Worm (Caenorhabditis elegans): ENCODE measurements around the gene Y66D12A.1.

The Y66D12A.1 gene

DNA sequence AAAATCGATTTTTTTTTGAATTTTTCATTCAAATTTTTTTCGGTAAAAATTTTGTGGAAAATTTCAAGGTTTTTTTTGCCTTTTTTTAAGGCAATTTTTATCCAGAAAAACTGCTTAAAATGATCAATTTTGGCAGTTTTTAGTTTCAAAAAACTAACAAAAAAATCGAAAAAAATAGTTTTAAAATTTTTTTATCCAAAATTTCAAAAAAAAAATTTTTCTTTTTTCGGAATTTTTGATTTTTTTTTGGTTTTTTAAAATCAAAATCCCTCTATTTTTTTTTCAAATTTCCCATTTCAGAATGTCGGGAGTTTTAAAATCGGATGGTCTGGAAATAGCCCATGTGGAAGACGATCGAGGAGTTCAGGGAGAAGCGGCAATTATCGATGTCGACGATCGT is 34.0 kb upstream of the Y66D12A.1 start, which contains the start of gene Y66D12A.8:
Gene Y66D12A.8, plus strand, starts transcription at position 301 of the 400 bp plus-strand sequence.
- TF ChIP-seq B0310.2 (tag; optimal IDR thresholded peaks at IDR 0.05) (no peak), ama-1 (optimal IDR thresholded peaks at IDR 0.05) (peak; percentile 36)

DNA sequence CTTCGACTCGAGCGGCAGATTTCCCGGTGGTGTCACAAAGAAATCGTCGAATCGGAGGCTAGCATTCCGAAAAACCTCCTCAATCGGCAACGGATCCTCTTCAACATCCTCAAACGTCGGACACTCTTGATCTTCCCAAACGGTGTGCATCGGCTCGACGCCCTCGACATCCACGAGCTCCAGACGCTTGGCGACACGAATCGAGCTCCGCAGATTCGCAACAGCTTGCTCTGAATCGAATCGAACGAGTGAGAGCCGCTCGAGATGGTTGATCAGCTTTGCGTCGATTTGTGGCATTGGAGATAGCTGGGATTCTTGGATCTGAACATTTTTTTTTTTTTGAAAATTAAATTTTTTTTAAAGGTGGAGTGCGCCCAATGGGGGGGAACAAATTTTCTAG is 28.6 kb upstream of the Y66D12A.1 start:
- TF ChIP-seq hmg-4 (GFP tag; optimal IDR thresholded peaks at IDR 0.05) (no peak), tbx-11 (GFP tag; IDR thresholded peaks at IDR 0.05) (no peak), pes-1 (GFP tag; IDR thresholded peaks at IDR 0.05) (no peak), tbx-37 (GFP tag; conservative IDR thresholded peaks at IDR 0.05) (no peak), B0310.2 (tag; optimal IDR thresholded peaks at IDR 0.05) (no peak), F13C5.2 (tag; optimal IDR thresholded peaks at IDR 0.05) (no peak), hmbx-1 (tag; optimal IDR thresholded peaks at IDR 0.05) (no peak), aly-1 (tag; optimal IDR thresholded peaks at IDR 0.05) (no peak), ceh-13 (GFP tag; optimal IDR thresholded peaks at IDR 0.05) (no peak), ets-7 (tag; optimal IDR thresholded peaks at IDR 0.05) (no peak), tra-4 (tag; optimal IDR thresholded peaks at IDR 0.05) (no peak), scrt-1 (GFP tag; IDR thresholded peaks at IDR 0.05) (no peak), hnd-1 (tag; optimal IDR thresholded peaks at IDR 0.05) (no peak), sea-1 (GFP tag; conservative IDR thresholded peaks at IDR 0.05) (no peak), flt-1 (GFP tag; IDR thresholded peaks at IDR 0.05) (no peak), ceh-36 (tag; optimal IDR thresholded peaks at IDR 0.05) (no peak), ama-1 (optimal IDR thresholded peaks at IDR 0.05) (no peak)

DNA sequence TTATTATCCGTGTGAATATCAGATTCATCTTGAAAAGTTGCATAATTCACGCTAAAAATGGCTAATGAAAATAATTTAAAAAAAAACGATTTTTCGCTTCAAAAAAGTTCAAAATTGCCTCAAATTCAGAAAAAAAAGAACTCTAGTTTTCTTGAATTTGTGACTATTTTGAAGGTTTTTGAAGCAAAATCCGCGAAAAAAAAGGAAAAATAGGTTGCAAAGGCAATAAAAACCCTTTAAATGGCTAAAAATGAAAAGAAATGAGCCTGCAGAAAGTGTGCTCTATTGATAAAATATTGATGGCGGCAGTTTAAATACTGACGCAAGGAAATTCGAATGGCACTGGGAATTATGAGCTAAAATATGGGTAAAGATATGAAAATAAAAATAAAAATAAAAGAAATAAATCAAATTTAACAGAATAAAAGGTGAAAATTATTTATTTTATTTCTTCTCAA is 27.5 kb upstream of the Y66D12A.1 start, which contains the start of gene Y66D12A.7:
Gene Y66D12A.7, minus strand, starts transcription at position 51 of the 458 bp plus-strand sequence.
- TF ChIP-seq tbx-37 (GFP tag; conservative IDR thresholded peaks at IDR 0.05) (no peak), F13C5.2 (tag; optimal IDR thresholded peaks at IDR 0.05) (no peak), ets-7 (tag; optimal IDR thresholded peaks at IDR 0.05) (no peak), scrt-1 (GFP tag; IDR thresholded peaks at IDR 0.05) (no peak), flt-1 (GFP tag; IDR thresholded peaks at IDR 0.05) (no peak)

DNA sequence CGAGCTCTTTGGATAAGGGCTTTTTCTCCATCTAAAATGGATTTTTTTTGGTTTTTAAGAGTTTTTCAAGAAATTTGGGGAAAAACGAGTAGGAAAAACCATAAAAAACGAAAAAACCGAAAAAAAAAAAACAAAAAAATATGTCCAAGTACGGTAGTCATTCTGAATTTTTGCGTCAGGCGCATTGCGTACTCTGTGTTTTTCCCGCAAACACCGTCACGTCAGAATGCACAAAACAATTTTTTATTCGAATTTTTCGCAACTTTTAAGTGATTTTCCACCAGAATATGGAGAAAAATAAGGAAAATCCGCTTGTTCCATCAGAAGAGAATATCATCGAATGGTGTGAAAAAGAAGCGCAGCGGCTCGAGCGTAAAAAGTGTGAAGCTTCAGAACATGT is 26.6 kb upstream of the Y66D12A.1 start, which contains the start of the genes Y66D12A.6 and ceh-92:
Gene Y66D12A.6, minus strand, starts transcription at position 31 of the 400 bp plus-strand sequence.
Gene ceh-92, plus strand, starts transcription at position 229 of the 400 bp plus-strand sequence.
- TF ChIP-seq ceh-13 (GFP tag; optimal IDR thresholded peaks at IDR 0.05) (no peak), hnd-1 (tag; optimal IDR thresholded peaks at IDR 0.05) (no peak), aly-1 (tag; optimal IDR thresholded peaks at IDR 0.05) (no peak), tbx-37 (GFP tag; conservative IDR thresholded peaks at IDR 0.05) (no peak), tra-4 (tag; optimal IDR thresholded peaks at IDR 0.05) (no peak), F13C5.2 (tag; optimal IDR thresholded peaks at IDR 0.05) (no peak), sea-1 (GFP tag; conservative IDR thresholded peaks at IDR 0.05) (no peak), ets-7 (tag; optimal IDR thresholded peaks at IDR 0.05) (no peak), B0310.2 (tag; optimal IDR thresholded peaks at IDR 0.05) (no peak), ama-1 (optimal IDR thresholded peaks at IDR 0.05) (no peak), flt-1 (GFP tag; IDR thresholded peaks at IDR 0.05) (no peak), tbx-11 (GFP tag; IDR thresholded peaks at IDR 0.05) (no peak), hmg-4 (GFP tag; optimal IDR thresholded peaks at IDR 0.05) (no peak), pes-1 (GFP tag; IDR thresholded peaks at IDR 0.05) (no peak), hmbx-1 (tag; optimal IDR thresholded peaks at IDR 0.05) (no peak), scrt-1 (GFP tag; IDR thresholded peaks at IDR 0.05) (no peak), ceh-36 (tag; optimal IDR thresholded peaks at IDR 0.05) (no peak)

DNA sequence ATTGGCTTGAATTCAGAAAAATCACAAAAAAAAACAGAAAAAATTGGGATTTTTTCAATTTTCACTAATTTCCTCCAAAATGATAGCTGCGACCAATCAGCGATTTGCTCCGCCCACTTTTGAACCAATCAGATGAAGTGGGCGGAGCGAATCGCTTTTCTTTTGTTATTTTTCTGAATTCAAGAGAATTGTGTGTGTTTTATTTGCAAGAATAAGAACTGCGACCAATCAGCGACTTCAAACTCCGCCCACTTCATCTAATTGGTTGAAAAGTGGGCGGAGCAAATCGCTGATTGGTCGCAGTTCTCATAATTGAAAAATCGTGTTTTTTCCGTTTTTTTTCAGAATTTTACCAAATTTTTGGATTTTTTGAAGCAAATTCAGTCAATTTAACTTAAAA is 25.4 kb upstream of the Y66D12A.1 start:
- no peak for TF ChIP-seq flt-1 (GFP tag; IDR thresholded peaks at IDR 0.05)
- no peak for TF ChIP-seq B0310.2 (tag; optimal IDR thresholded peaks at IDR 0.05)
- no peak for TF ChIP-seq ceh-13 (GFP tag; optimal IDR thresholded peaks at IDR 0.05)

DNA sequence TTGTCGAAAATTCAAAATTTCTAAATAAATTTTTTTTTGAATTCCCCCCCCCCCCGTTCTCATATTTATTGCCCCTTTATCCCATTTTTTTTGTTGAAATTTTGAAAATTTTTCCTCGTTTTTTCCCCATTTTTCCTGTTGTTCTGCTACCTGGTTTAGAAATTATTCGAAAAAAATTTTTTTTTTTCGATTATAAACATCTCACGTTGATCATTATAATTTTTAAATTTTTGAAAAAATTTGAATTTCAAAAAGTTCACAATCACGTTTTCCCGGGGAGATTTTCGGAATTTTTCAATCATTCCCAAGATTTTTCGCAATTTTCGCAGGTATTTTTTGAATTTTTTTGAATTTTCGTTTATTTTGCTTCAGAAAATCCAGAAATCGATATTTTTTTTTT is 19.1 kb upstream of the Y66D12A.1 start, which contains the start of gene Y66D12A.3:
Gene Y66D12A.3, plus strand, starts transcription at position 301 of the 400 bp plus-strand sequence.
- TF ChIP-seq aly-1 (tag; optimal IDR thresholded peaks at IDR 0.05) (no peak), pes-1 (GFP tag; IDR thresholded peaks at IDR 0.05) (no peak), sea-1 (GFP tag; conservative IDR thresholded peaks at IDR 0.05) (no peak), ceh-13 (GFP tag; optimal IDR thresholded peaks at IDR 0.05) (no peak), hmbx-1 (tag; optimal IDR thresholded peaks at IDR 0.05) (no peak), flt-1 (GFP tag; IDR thresholded peaks at IDR 0.05) (no peak), B0310.2 (tag; optimal IDR thresholded peaks at IDR 0.05) (no peak), hmg-4 (GFP tag; optimal IDR thresholded peaks at IDR 0.05) (no peak), F13C5.2 (tag; optimal IDR thresholded peaks at IDR 0.05) (no peak), ama-1 (optimal IDR thresholded peaks at IDR 0.05) (no peak), tbx-11 (GFP tag; IDR thresholded peaks at IDR 0.05) (no peak)

DNA sequence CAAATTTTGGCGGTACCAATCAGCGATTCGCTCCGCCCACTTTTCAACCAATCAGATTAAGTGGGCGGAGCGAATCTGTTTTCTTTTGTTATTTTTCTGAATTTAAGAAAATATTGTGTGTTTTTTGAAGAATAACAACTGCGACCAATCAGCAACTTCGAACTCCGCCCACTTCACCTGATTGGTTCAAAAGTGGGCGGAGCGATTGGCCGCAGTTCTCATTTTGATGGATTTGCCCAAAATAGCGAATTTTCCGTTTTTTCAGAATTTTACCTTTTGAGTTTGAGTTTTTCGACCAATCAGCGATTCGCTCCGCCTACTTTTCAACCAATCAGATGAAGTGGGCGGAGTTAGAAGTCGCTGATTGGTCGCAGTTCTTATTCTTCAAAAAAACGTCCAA is 18.7 kb upstream of the Y66D12A.1 start:
- TF ChIP-seq hmg-4 (GFP tag; optimal IDR thresholded peaks at IDR 0.05), result no peak
- TF ChIP-seq tbx-37 (GFP tag; conservative IDR thresholded peaks at IDR 0.05), result no peak
- no peak for TF ChIP-seq tbx-11 (GFP tag; IDR thresholded peaks at IDR 0.05)
- no peak for TF ChIP-seq B0310.2 (tag; optimal IDR thresholded peaks at IDR 0.05)
- TF ChIP-seq ceh-36 (tag; optimal IDR thresholded peaks at IDR 0.05), result no peak
- TF ChIP-seq hnd-1 (tag; optimal IDR thresholded peaks at IDR 0.05), result no peak
- TF ChIP-seq ets-7 (tag; optimal IDR thresholded peaks at IDR 0.05), result no peak
- TF ChIP-seq pes-1 (GFP tag; IDR thresholded peaks at IDR 0.05), result no peak
- no peak for TF ChIP-seq ceh-13 (GFP tag; optimal IDR thresholded peaks at IDR 0.05)
- no peak for TF ChIP-seq tra-4 (tag; optimal IDR thresholded peaks at IDR 0.05)
- no peak for TF ChIP-seq flt-1 (GFP tag; IDR thresholded peaks at IDR 0.05)
- TF ChIP-seq sea-1 (GFP tag; conservative IDR thresholded peaks at IDR 0.05), result no peak
- no peak for TF ChIP-seq ama-1 (optimal IDR thresholded peaks at IDR 0.05)
- TF ChIP-seq scrt-1 (GFP tag; IDR thresholded peaks at IDR 0.05), result no peak
- no peak for TF ChIP-seq aly-1 (tag; optimal IDR thresholded peaks at IDR 0.05)
- TF ChIP-seq F13C5.2 (tag; optimal IDR thresholded peaks at IDR 0.05), result no peak
- TF ChIP-seq hmbx-1 (tag; optimal IDR thresholded peaks at IDR 0.05), result no peak

DNA sequence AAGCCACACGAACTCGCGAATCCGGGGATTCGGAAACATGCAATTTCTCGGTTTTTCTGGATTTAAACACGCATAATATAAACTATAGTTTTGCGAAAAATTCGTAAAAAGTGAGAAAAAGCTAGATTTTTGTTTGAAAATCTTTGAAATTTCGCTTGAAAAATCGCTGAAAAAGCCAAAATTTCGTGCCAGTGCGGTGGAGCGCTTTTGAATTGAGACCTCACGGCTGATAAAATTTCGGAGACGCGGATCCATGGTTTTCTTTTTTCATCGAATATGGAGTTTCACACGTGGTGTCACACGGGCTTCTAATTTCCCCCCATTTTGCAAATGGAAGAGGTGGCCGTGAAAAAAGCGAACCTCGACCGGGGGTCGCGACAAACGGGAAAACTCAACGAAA is 17.7 kb upstream of the Y66D12A.1 start:
- TF ChIP-seq ceh-13 (GFP tag; optimal IDR thresholded peaks at IDR 0.05) (no peak), pes-1 (GFP tag; IDR thresholded peaks at IDR 0.05) (no peak), tbx-11 (GFP tag; IDR thresholded peaks at IDR 0.05) (no peak), scrt-1 (GFP tag; IDR thresholded peaks at IDR 0.05) (no peak), tbx-37 (GFP tag; conservative IDR thresholded peaks at IDR 0.05) (no peak), hnd-1 (tag; optimal IDR thresholded peaks at IDR 0.05) (no peak), F13C5.2 (tag; optimal IDR thresholded peaks at IDR 0.05) (no peak), sea-1 (GFP tag; conservative IDR thresholded peaks at IDR 0.05) (no peak), tra-4 (tag; optimal IDR thresholded peaks at IDR 0.05) (no peak)

Data from whole organism, early embryonic.